Worm (Caenorhabditis elegans) whole organism, L4/young adult: ENCODE data around the gene gana-1.

Experiments
- W03F9.2 ChIP-seq: fragments of 150-350 bp; optimal IDR thresholded peaks from 2 replicates; lab custom pipeline; 2014; ENCODE audit warnings: missing biosample characterization, missing genetic modification characterization
- dao-5 ChIP-seq: sonication (generic microtip); optimal IDR thresholded peaks from 2 replicates; lab custom pipeline; 2016; ENCODE audit warnings: missing genotype, missing genetic modification characterization, moderate library complexity, missing compliant biosample characterization
- him-1 ChIP-seq: sonication (generic microtip); optimal IDR thresholded peaks from 2 replicates; lab custom pipeline; 2016; ENCODE audit warnings: missing genotype, missing genetic modification reagents, missing genetic modification characterization, missing compliant biosample characterization

The gana-1 gene

DNA sequence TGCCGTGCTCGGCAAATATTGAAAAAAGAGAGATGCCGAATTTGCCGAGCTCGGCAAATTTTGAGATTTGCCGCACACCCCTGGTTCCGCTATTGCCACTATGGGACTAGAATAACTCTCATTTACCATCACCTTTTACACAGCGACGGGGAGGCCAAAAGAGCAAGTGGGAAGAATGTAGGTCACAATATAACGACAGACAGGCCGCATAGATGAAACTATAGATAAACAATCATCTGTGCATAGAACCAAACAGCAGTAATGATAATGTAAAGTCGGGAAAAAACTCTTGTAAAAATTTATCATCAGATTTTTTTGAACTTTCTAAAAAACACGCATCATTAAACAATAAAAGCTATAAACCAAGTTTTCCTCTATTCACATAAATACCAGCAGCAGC is 18.6 kb upstream of the gana-1 start, which contains the start of gene kmo-2:
kmo-2 (minus strand) TSS at position 101 of the 400 bp plus-strand sequence.
- TF ChIP-seq W03F9.2 (tag; lab: Kevin White, UChicago) = no peak
- TF ChIP-seq dao-5 (tag; lab: Kevin White, UChicago) = no peak
- no peak for TF ChIP-seq him-1 (tag; lab: Kevin White, UChicago)

DNA sequence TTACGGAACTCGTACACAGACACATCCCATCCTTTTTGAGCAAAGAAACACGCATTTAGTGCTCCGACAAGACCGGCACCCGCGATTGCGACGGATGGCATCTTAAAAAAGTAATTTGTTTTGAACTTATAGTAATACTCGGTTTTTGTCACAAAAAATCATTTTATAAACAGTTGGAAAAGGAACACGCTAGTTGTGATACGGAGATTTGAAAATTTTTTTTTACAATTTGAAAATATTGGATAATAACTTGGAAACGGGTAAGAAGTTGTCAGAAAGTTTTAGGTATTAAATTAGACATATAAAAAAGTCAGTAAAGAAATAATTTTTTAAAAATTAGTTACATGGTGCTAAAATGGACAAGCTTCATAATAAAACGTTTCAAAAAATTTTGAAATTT is 16.6 kb upstream of the gana-1 start, which contains the start of gene kmo-1:
kmo-1 (minus strand) TSS at position 101 of the 400 bp plus-strand sequence.
- TF ChIP-seq W03F9.2 (tag; lab: Kevin White, UChicago) (no peak), dao-5 (tag; lab: Kevin White, UChicago) (no peak), him-1 (tag; lab: Kevin White, UChicago) (no peak)

DNA sequence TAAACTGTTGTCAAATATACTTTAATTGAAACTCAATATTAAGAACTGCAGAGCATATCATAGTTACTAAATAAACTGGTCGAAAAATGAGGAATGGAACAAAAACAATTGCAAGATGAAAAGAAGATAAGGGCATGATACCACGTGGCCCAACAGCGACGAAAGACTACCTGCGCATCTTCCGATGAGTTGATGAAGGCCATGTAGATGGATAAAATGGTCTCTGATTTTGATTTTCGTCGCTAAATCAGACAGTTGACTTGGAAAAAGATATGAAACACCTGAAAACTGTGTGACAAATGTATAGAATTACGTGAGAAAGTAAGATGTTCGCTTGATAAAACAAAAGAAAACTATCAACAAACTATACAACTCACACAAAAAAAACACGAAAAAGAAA is 15.6 kb upstream of the gana-1 start:
- TF ChIP-seq him-1 (tag; lab: Kevin White, UChicago) (no peak), W03F9.2 (tag; lab: Kevin White, UChicago) (no peak), dao-5 (tag; lab: Kevin White, UChicago) (no peak)

DNA sequence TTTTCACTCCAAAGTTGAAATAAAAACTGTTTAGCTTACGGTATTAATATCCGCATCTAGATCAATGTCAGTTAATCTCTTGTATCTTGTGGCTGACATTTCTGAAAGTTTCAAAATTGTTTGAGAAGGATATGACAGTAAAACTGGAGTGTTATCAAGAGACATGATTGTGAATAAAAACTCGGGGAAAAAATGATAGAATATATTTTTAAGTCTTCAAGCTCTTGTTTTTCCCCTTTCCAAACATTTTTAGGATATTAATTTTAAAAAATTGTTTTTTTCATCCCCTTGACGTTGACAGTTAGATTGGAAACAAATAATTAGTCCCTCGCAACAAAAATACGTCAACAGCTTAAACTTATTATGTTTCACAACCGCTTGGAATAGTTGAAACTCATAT is 12.1 kb upstream of the gana-1 start, which contains the start of gene R07B7.6:
R07B7.6 (minus strand) TSS at position 101 of the 400 bp plus-strand sequence.
- TF ChIP-seq him-1 (tag; lab: Kevin White, UChicago) (no peak), dao-5 (tag; lab: Kevin White, UChicago) (no peak), W03F9.2 (tag; lab: Kevin White, UChicago) (no peak)

- TF ChIP-seq W03F9.2 (tag; lab: Kevin White, UChicago) (no peak), dao-5 (tag; lab: Kevin White, UChicago) (no peak), him-1 (tag; lab: Kevin White, UChicago) (no peak)
Observed at ce11 chrV:12075983-12076382, 11.1 kb upstream of the gana-1 start.

- no peak for TF ChIP-seq him-1 (tag; lab: Kevin White, UChicago)
- TF ChIP-seq W03F9.2 (tag; lab: Kevin White, UChicago) = no peak
- TF ChIP-seq dao-5 (tag; lab: Kevin White, UChicago) = no peak
Observed at ce11 chrV:12080274-12080673, 6.8 kb upstream of the gana-1 start, which contains the start of gene R07B7.9. Gene R07B7.9 (minus strand): TSS chrV:12080374.

DNA sequence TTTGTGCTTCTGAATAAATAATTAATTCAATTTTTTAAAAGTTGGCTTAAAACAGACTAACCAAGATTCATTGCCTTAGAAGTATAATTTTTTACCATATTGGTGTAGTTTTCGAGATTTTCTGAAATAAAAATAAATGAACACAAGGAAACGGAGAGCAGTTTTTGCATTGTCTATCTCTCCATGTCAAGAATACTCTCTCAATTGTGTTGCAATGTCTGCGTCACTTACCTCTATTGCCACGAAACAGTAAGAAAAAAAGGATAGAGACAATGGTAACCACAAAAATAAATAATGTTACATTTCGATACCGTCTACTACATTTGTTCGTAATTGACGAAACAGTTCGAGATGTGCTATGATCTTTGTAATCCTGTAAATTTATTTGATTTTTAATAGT is 4.1 kb upstream of the gana-1 start, which contains the start of gene R07B7.10:
R07B7.10 (plus strand) TSS at position 285 of the 400 bp plus-strand sequence.
- no peak for TF ChIP-seq him-1 (tag; lab: Kevin White, UChicago)

DNA sequence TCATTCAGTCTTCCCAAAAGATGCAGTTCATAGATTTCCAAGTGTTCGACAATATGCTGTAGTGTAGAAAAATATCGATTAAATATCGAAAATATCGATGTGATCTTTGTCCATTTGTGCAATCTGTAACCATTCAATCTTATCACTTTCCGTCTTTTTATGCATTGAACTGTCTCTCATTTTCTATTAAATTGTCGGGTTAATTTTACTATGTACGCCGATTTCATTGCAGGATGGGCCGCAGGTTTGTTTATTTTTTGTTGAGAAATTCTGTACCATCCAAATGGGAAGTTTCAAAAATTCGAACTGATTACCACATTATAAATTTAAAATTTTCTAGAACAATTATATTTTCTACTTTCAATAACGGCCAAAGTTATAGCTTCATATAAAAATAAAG is 2.8 kb upstream of the gana-1 start, which contains the start of gene R07B7.8:
R07B7.8 (minus strand) TSS at position 101 of the 400 bp plus-strand sequence.
- no peak for TF ChIP-seq W03F9.2 (tag; lab: Kevin White, UChicago)
- TF ChIP-seq dao-5 (tag; lab: Kevin White, UChicago) = no peak
- no peak for TF ChIP-seq him-1 (tag; lab: Kevin White, UChicago)

- TF ChIP-seq him-1 (tag; lab: Kevin White, UChicago) (no peak), dao-5 (tag; lab: Kevin White, UChicago) (no peak), W03F9.2 (tag; lab: Kevin White, UChicago) (no peak)
Observed at ce11 chrV:12085867-12086634, 983 bp upstream of the gana-1 start.

DNA sequence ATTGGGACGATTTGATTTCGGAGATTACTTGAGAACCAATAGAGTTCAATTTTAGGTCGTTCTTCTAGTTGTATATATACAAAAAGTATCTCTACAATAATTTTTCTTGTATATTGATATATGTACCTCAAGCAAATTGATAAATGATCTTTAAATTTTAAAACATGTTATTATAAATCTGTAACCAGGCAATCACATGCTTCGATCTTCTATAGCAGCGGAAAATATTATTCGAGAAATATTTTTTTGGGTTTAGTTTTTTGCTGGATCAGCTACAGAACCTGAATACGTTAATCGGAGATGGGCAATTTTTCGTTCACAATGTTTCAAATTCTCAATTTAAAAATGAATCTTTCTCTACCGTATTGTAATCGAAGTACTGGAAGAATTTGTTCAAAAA is 1.7 kb downstream of the gana-1 start, which contains the start of gene R07B7.12:
R07B7.12 (plus strand) TSS at position 301 of the 400 bp plus-strand sequence.
- TF ChIP-seq W03F9.2 (tag; lab: Kevin White, UChicago) = no peak
- no peak for TF ChIP-seq dao-5 (tag; lab: Kevin White, UChicago)
- no peak for TF ChIP-seq him-1 (tag; lab: Kevin White, UChicago)

ce11 chrV:12091759-12092158 is 4.7 kb downstream of the gana-1 start, which contains the start of gene nhr-206:
Gene nhr-206 (plus strand): TSS chrV:12092006.
- TF ChIP-seq dao-5 (tag; lab: Kevin White, UChicago) = no peak
- no peak for TF ChIP-seq W03F9.2 (tag; lab: Kevin White, UChicago)
- no peak for TF ChIP-seq him-1 (tag; lab: Kevin White, UChicago)

DNA sequence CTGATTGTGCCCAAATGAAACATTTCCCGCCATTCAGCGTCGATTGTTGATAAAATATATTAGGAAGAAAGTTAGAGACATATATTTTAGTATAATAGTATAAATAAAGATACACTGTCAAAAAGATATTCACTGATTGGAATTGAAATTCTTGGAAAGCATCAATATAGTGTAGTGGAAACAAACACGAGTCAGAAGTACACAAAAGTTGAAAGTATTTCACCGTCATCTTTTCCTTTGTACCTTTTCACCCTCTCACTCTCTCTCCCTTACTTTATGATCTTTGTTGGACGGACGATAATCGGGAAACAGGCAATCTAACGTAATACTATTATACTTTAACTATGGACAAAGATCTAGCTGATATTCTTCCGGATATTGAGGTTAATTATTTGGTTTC is 7.0 kb downstream of the gana-1 start, which contains the start of gene nhr-208:
nhr-208 (plus strand) TSS at position 288 of the 400 bp plus-strand sequence.
- TF ChIP-seq him-1 (tag; lab: Kevin White, UChicago) (no peak), W03F9.2 (tag; lab: Kevin White, UChicago) (no peak), dao-5 (tag; lab: Kevin White, UChicago) (no peak)

- TF ChIP-seq dao-5 (tag; lab: Kevin White, UChicago) = no peak
- TF ChIP-seq him-1 (tag; lab: Kevin White, UChicago) = no peak
- TF ChIP-seq W03F9.2 (tag; lab: Kevin White, UChicago) = no peak
Observed at ce11 chrV:12095865-12096264, 8.8 kb downstream of the gana-1 start, which contains the start of gene nhr-207. Gene nhr-207 (plus strand): TSS chrV:12096146.
